Worm (Caenorhabditis elegans) whole organism, midembryonic: Measurements from ENCODE around the gene egl-15.

Experiments
- T22C8.4 ChIP-seq: fragments of 200-800 bp; sonication (Bioruptor generic); IDR thresholded peaks from 2 replicates; pipeline ENCODE4 v1.3.6; 2022; ENCODE audit warnings: missing genetic modification characterization, missing compliant biosample characterization
- cog-1 ChIP-seq: sonication (generic microtip); optimal IDR thresholded peaks from 2 replicates; lab custom pipeline; 2016; ENCODE audit warnings: missing genetic modification characterization, missing compliant biosample characterization
- med-1 ChIP-seq: sonication (generic microtip); optimal IDR thresholded peaks from 2 replicates; lab custom pipeline; 2017; ENCODE audit warnings: missing genetic modification characterization, mild to moderate bottlenecking, missing compliant biosample characterization, antibody characterized with exemption, missing genetic modification reagents; ENCODE audit not compliant: insufficient read depth
- ztf-23 ChIP-seq: fragments of 200-800 bp; sonication (Bioruptor generic); IDR thresholded peaks from 2 replicates; pipeline ENCODE4 v1.3.6; 2022; ENCODE audit warnings: missing genetic modification reagents, missing genetic modification characterization, missing compliant biosample characterization
- ztf-29 ChIP-seq: fragments of 200-800 bp; sonication (Bioruptor generic); IDR thresholded peaks from 2 replicates; pipeline ENCODE4 v1.3.6; 2022; ENCODE audit warnings: missing genetic modification reagents, missing genetic modification characterization, missing compliant biosample characterization

ce11 chrX:10981374-10981773, 34.8 kb upstream of the egl-15 start:
- TF ChIP-seq cog-1 (tag; lab: Kevin White, UChicago) = no peak
- TF ChIP-seq ztf-23 = no peak
- TF ChIP-seq ztf-29 (GFP tag; lab: Robert Waterston, UW) = no peak
- TF ChIP-seq med-1 = no peak
- TF ChIP-seq T22C8.4 (GFP tag; lab: Robert Waterston, UW) = no peak
